Fruit fly (Drosophila melanogaster) whole organism: ENCODE measurements around the gene pie.

Source experiments
- CG8478 ChIP-seq: fragments of >200 bp; optimal IDR thresholded peaks from 2 replicates; lab custom pipeline; 2018; ENCODE audit warnings: inconsistent platforms
- psq ChIP-seq: fragments of >200 bp; optimal IDR thresholded peaks from 2 replicates; lab custom pipeline; 2017

dm6 chr2L:10425599-10425998 is 3.0 kb upstream of the pie start:
- TF ChIP-seq CG8478 (lab: Kevin White, UChicago) (no peak), psq (no peak)
